Fruit fly (Drosophila melanogaster): ENCODE measurements around the gene CG17928.

DNA sequence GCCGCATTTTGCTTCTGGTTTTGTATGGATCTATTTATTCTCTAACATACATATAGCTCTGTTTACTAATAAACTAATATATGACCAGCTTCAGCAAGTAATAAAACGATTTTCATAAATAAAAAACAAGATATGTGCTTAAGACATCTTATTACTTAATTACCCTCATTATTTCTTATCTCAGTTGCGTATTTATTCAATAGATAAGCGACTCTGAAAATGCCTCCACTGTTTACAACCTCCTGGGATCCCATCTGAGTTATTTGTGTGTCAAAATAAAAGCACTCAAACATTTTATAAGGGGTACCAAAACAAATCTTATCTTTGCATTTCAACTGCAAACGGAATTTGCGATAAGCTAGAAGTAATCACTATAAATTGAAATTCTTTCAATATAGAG lies 28.3 kb downstream of the CG17928 start:
- no peak for TF ChIP-seq CTCF (optimal IDR thresholded peaks at IDR 0.05)
- TF ChIP-seq CG8478 (optimal IDR thresholded peaks at IDR 0.05), result no peak
